Worm (Caenorhabditis elegans): ENCODE measurements around the gene tbx-36.

ce11 chrIV:11915768-11916453, 34.5 kb upstream of the tbx-36 start, which contains the start of gene ZK822.9:
- no peak for TF ChIP-seq lsl-1 (GFP tag; optimal IDR thresholded peaks at IDR 0.05)
- no peak for TF ChIP-seq T07F8.4 (tag; optimal IDR thresholded peaks at IDR 0.05)
- no peak for TF ChIP-seq pha-4 (tag; optimal IDR thresholded peaks at IDR 0.05)
- TF ChIP-seq unc-62 (GFP tag; optimal IDR thresholded peaks at IDR 0.05), result peak; percentile 9
- TF ChIP-seq unc-130 (GFP tag; optimal IDR thresholded peaks at IDR 0.05), result no peak
- TF ChIP-seq madf-3 (GFP tag; IDR thresholded peaks at IDR 0.05), result no peak
- TF ChIP-seq F39B2.1 (GFP tag; IDR thresholded peaks at IDR 0.05), result no peak
- TF ChIP-seq K12H6.12 (tag; optimal IDR thresholded peaks at IDR 0.05), result no peak
- TF ChIP-seq him-1 (tag; optimal IDR thresholded peaks at IDR 0.05), result no peak

Data from whole organism, young adult.